Worm (Caenorhabditis elegans) whole organism, L4 larva: ENCODE results near the gene Y39A1A.27.

ENCODE experiments used
- D1046.2 ChIP-seq: fragments of 200-800 bp; sonication (Bioruptor generic); IDR thresholded peaks from 2 replicates; pipeline ENCODE4 v1.3.6; 2022; ENCODE audit warnings: missing genetic modification characterization, missing compliant biosample characterization
- F10B5.3 ChIP-seq: sonication (generic microtip); optimal IDR thresholded peaks from 2 replicates; lab custom pipeline; 2016; ENCODE audit warnings: mild to moderate bottlenecking, missing genetic modification characterization, missing compliant biosample characterization
- F49E8.2 ChIP-seq: sonication (generic microtip); optimal IDR thresholded peaks from 2 replicates; lab custom pipeline; 2016; ENCODE audit warnings: missing compliant biosample characterization, mild to moderate bottlenecking, missing genetic modification characterization, borderline replicate concordance
- R02D3.7 ChIP-seq: fragments of 150-350 bp; sonication (generic microtip); optimal IDR thresholded peaks from 3 replicates; lab custom pipeline; 2014; ENCODE audit warnings: missing biosample characterization, missing genetic modification characterization
- T20F7.1 ChIP-seq: fragments of 200-800 bp; sonication (Bioruptor generic); optimal IDR thresholded peaks from 2 replicates; lab custom pipeline; 2018; ENCODE audit warnings: mild to moderate bottlenecking, missing genetic modification characterization, missing compliant biosample characterization
- T26A8.4 ChIP-seq: fragments of 200-800 bp; sonication (Bioruptor generic); IDR thresholded peaks from 2 replicates; pipeline ENCODE4 v1.3.6; 2022; ENCODE audit warnings: missing genetic modification characterization, missing compliant biosample characterization
- Y48G9A.11 ChIP-seq: fragments of 200-800 bp; sonication (Bioruptor generic); IDR thresholded peaks from 2 replicates; pipeline ENCODE4 v1.3.6; 2022; ENCODE audit warnings: missing genetic modification reagents, missing genetic modification characterization, missing compliant biosample characterization
- Y5F2A.4 ChIP-seq: fragments of 200-800 bp; sonication (Bioruptor generic); optimal IDR thresholded peaks from 2 replicates; lab custom pipeline; 2018; ENCODE audit warnings: mild to moderate bottlenecking, missing genetic modification characterization, missing compliant biosample characterization
- Y75B8A.6 ChIP-seq: fragments of 200-800 bp; sonication (Bioruptor generic); IDR thresholded peaks from 2 replicates; pipeline ENCODE4 v1.3.6; 2022; ENCODE audit warnings: missing genetic modification reagents, missing genetic modification characterization, missing compliant biosample characterization
- ZK546.5 ChIP-seq, 2 experiments: sonication (generic microtip); optimal IDR thresholded peaks; 2 replicates each; lab custom pipeline; 2017; ENCODE audit warnings: missing biosample characterization in 2 of 2, missing genetic modification characterization in 2 of 2
- aha-1 ChIP-seq: fragments of 150-350 bp; peaks from one replicate; lab custom pipeline; 2014; ENCODE audit warnings: missing biosample characterization, missing genetic modification characterization
- attf-4 ChIP-seq: sonication (generic microtip); optimal IDR thresholded peaks from 3 replicates; lab custom pipeline; 2017; ENCODE audit warnings: missing biosample characterization, missing genetic modification characterization
- ceh-20 ChIP-seq: fragments of 200-800 bp; sonication (Bioruptor generic); IDR thresholded peaks from 2 replicates; pipeline ENCODE4 v1.3.6; 2022; ENCODE audit warnings: missing genetic modification reagents, missing genetic modification characterization, missing compliant biosample characterization
- ceh-44 ChIP-seq: fragments of 200-800 bp; sonication (Bioruptor generic); IDR thresholded peaks from 2 replicates; pipeline ENCODE4 v1.3.6; 2022; ENCODE audit warnings: missing genetic modification reagents, missing genetic modification characterization, missing compliant biosample characterization
- ceh-82 ChIP-seq: sonication (generic microtip); optimal IDR thresholded peaks from 2 replicates; lab custom pipeline; 2017; ENCODE audit warnings: missing biosample characterization, missing genetic modification characterization
- ces-1 ChIP-seq: fragments of 150-350 bp; sonication (generic microtip); optimal IDR thresholded peaks from 4 replicates; lab custom pipeline; 2014; ENCODE audit warnings: missing biosample characterization, missing genetic modification reagents, missing genetic modification characterization
- daf-12 ChIP-seq: fragments of 150-350 bp; optimal IDR thresholded peaks from 2 replicates; lab custom pipeline; 2014; ENCODE audit warnings: missing biosample characterization, missing genetic modification reagents, missing genetic modification characterization
- dpl-1 ChIP-seq: fragments of 150-350 bp; optimal IDR thresholded peaks from 2 replicates; lab custom pipeline; 2014; ENCODE audit warnings: missing biosample characterization, missing genetic modification reagents, missing genetic modification characterization
- duxl-1 ChIP-seq: sonication (generic microtip); optimal IDR thresholded peaks from 2 replicates; lab custom pipeline; 2016; ENCODE audit warnings: mild to moderate bottlenecking, missing genetic modification characterization, moderate library complexity, missing compliant biosample characterization; ENCODE audit not compliant: poor library complexity
- egl-27 ChIP-seq: sonication (generic microtip); optimal IDR thresholded peaks from 3 replicates; lab custom pipeline; 2017; ENCODE audit warnings: missing biosample characterization, missing genetic modification reagents, missing genetic modification characterization
- fkh-10 ChIP-seq: fragments of 150-350 bp; optimal IDR thresholded peaks from 2 replicates; lab custom pipeline; 2014; ENCODE audit warnings: missing biosample characterization, missing genetic modification reagents, missing genetic modification characterization
- hif-1 ChIP-seq, 2 experiments: sonication (generic microtip); optimal IDR thresholded peaks; 2 replicates each; lab custom pipeline; 2016 to 2017; ENCODE audit warnings: missing compliant biosample characterization in 2 of 2, missing genetic modification characterization in 2 of 2, missing genetic modification reagents in 2 of 2, missing genotype in 2 of 2, mild to moderate bottlenecking in 1 of 2
- hlh-30 ChIP-seq: sonication (generic microtip); optimal IDR thresholded peaks from 2 replicates; lab custom pipeline; 2017; ENCODE audit warnings: antibody characterized with exemption, mild to moderate bottlenecking, missing genetic modification characterization, missing compliant biosample characterization; ENCODE audit not compliant: insufficient read depth
- hmg-1.1 ChIP-seq: fragments of 200-800 bp; sonication (Bioruptor generic); IDR thresholded peaks from 2 replicates; pipeline ENCODE4 v1.3.6; 2022; ENCODE audit warnings: missing genetic modification reagents, missing genetic modification characterization, missing compliant biosample characterization
- jun-1 ChIP-seq: fragments of 150-350 bp; optimal IDR thresholded peaks from 2 replicates; lab custom pipeline; 2014; ENCODE audit warnings: missing biosample characterization, missing genetic modification reagents, missing genetic modification characterization
- lim-7 ChIP-seq: fragments of 200-800 bp; sonication (Bioruptor generic); IDR thresholded peaks from 2 replicates; pipeline ENCODE4 v1.3.6; 2022; ENCODE audit warnings: missing genetic modification characterization, missing compliant biosample characterization
- lin-1 ChIP-seq: fragments of 200-800 bp; sonication (Bioruptor generic); IDR thresholded peaks from 2 replicates; pipeline ENCODE4 v1.3.6; 2022; ENCODE audit warnings: missing genetic modification reagents, missing genetic modification characterization, missing compliant biosample characterization
- lin-15B ChIP-seq: fragments of 150-350 bp; sonication (generic microtip); optimal IDR thresholded peaks from 3 replicates; lab custom pipeline; 2014; ENCODE audit warnings: missing biosample characterization, missing genetic modification characterization
- lin-38 ChIP-seq: fragments of 200-800 bp; sonication (Bioruptor generic); IDR thresholded peaks from 2 replicates; pipeline ENCODE4 v1.3.6; 2022; ENCODE audit warnings: missing genetic modification reagents, missing genetic modification characterization, missing compliant biosample characterization
- lsy-2 ChIP-seq, 2 experiments: fragments of 150-350 bp in 1 of 2; sonication (generic microtip) in 1 of 2; optimal IDR thresholded peaks; 2 replicates each; lab custom pipeline; 2014 to 2017; ENCODE audit warnings: missing biosample characterization in 2 of 2, missing genetic modification characterization in 2 of 2
- madf-5 ChIP-seq, 2 experiments: fragments of 200-800 bp; sonication (Bioruptor generic); IDR thresholded peaks; 2 replicates each; pipeline ENCODE4 v1.3.6; 2022; ENCODE audit warnings: missing compliant biosample characterization in 2 of 2, missing genetic modification characterization in 2 of 2
- mes-2 ChIP-seq: sonication (generic microtip); optimal IDR thresholded peaks from 2 replicates; lab custom pipeline; 2016; ENCODE audit warnings: missing genotype, mild to moderate bottlenecking, missing genetic modification characterization, missing compliant biosample characterization; ENCODE audit not compliant: poor library complexity, severe bottlenecking
- mxl-2 ChIP-seq: fragments of 200-800 bp; sonication (Bioruptor generic); conservative IDR thresholded peaks from 2 replicates; pipeline ENCODE4 v1.3.6; 2022; ENCODE audit warnings: missing genetic modification reagents, missing genetic modification characterization, missing compliant biosample characterization
- nhr-11 ChIP-seq: fragments of 150-350 bp; optimal IDR thresholded peaks from 2 replicates; lab custom pipeline; 2014; ENCODE audit warnings: missing biosample characterization, missing genetic modification characterization
- nhr-111 ChIP-seq: fragments of 200-800 bp; sonication (Bioruptor generic); optimal IDR thresholded peaks from 2 replicates; lab custom pipeline; 2018; ENCODE audit warnings: mild to moderate bottlenecking, missing genetic modification characterization, missing compliant biosample characterization
- nhr-237 ChIP-seq: sonication (generic microtip); optimal IDR thresholded peaks from 2 replicates; lab custom pipeline; 2017; ENCODE audit warnings: missing biosample characterization, missing genetic modification characterization
- nhr-25 ChIP-seq: sonication (generic microtip); optimal IDR thresholded peaks from 2 replicates; lab custom pipeline; 2017; ENCODE audit warnings: missing genetic modification characterization, mild to moderate bottlenecking, missing compliant biosample characterization, antibody characterized with exemption, moderate library complexity, borderline replicate concordance; ENCODE audit not compliant: insufficient read depth
- nhr-28 ChIP-seq: fragments of 150-350 bp; optimal IDR thresholded peaks from 2 replicates; lab custom pipeline; 2014; ENCODE audit warnings: missing biosample characterization, missing genetic modification characterization
- nhr-76 ChIP-seq: fragments of 150-350 bp; optimal IDR thresholded peaks from 2 replicates; lab custom pipeline; 2014; ENCODE audit warnings: missing biosample characterization, missing genetic modification characterization
- rbr-2 ChIP-seq: sonication (generic microtip); optimal IDR thresholded peaks from 2 replicates; lab custom pipeline; 2016; ENCODE audit warnings: missing genotype, missing genetic modification characterization, missing compliant biosample characterization
- skn-1 ChIP-seq: fragments of 150-350 bp; optimal IDR thresholded peaks from 2 replicates; lab custom pipeline; 2014; ENCODE audit warnings: missing biosample characterization, missing genetic modification characterization
- snpc-1.2 ChIP-seq: fragments of 200-800 bp; sonication (Bioruptor generic); IDR thresholded peaks from 2 replicates; pipeline ENCODE4 v1.3.6; 2022; ENCODE audit warnings: missing genetic modification reagents, missing genetic modification characterization, missing compliant biosample characterization
- snpc-4 ChIP-seq: fragments of 150-350 bp; optimal IDR thresholded peaks from 2 replicates; lab custom pipeline; 2014; ENCODE audit warnings: missing biosample characterization, missing genetic modification characterization
- spr-3 ChIP-seq: fragments of 200-800 bp; sonication (Bioruptor generic); optimal IDR thresholded peaks from 2 replicates; lab custom pipeline; 2018; ENCODE audit warnings: mild to moderate bottlenecking, missing genetic modification characterization, missing compliant biosample characterization
- unc-62 ChIP-seq, 3 experiments: fragments of 150-350 bp in 1 of 3; sonication (generic microtip); optimal IDR thresholded peaks in 2 of 3; peaks in 1 of 3; 1 replicate in 1 of 3; 2 replicates in 2 of 3; lab custom pipeline; 2014 to 2017; ENCODE audit warnings: missing biosample characterization in 3 of 3, missing genetic modification characterization in 3 of 3, missing genetic modification reagents in 3 of 3, missing genotype in 1 of 3
- zfp-2 ChIP-seq: sonication (generic microtip); optimal IDR thresholded peaks from 2 replicates; lab custom pipeline; 2016; ENCODE audit warnings: mild to moderate bottlenecking, missing genetic modification characterization, missing compliant biosample characterization
- zip-11 ChIP-seq: fragments of 200-800 bp; sonication (Bioruptor generic); IDR thresholded peaks from 2 replicates; pipeline ENCODE4 v1.3.6; 2022; ENCODE audit warnings: missing genetic modification characterization, missing compliant biosample characterization
- zip-2 ChIP-seq: fragments of 150-350 bp; optimal IDR thresholded peaks from 2 replicates; lab custom pipeline; 2014; ENCODE audit warnings: missing biosample characterization, missing genetic modification characterization
- ztf-7 ChIP-seq: fragments of 150-350 bp; optimal IDR thresholded peaks from 2 replicates; lab custom pipeline; 2014; ENCODE audit warnings: missing biosample characterization, missing genetic modification characterization

The Y39A1A.27 gene

ce11 chrIII:10621208-10621607, 17.6 kb upstream of the Y39A1A.27 start, which contains the start of the genes lron-10 and hpr-9 (continued):
- TF ChIP-seq hmg-1.1 (GFP tag; lab: Robert Waterston, UW), result peak; percentile 40
- no peak for TF ChIP-seq F10B5.3
- no peak for TF ChIP-seq snpc-1.2 (GFP tag; lab: Robert Waterston, UW)
- TF ChIP-seq nhr-28 (tag; lab: Kevin White, UChicago), result peak; percentile 68
- TF ChIP-seq mxl-2, result no peak
- TF ChIP-seq daf-12, result no peak
- TF ChIP-seq lin-38, result peak; percentile 76
- TF ChIP-seq madf-5 (GFP tag; IDR thresholded peaks at IDR 0.05; lab: Robert Waterston, UW), result 0 out of 4 replicates have a peak, but pooled peaks of 1 of the 2 experiments have one; percentile 17
- TF ChIP-seq Y48G9A.11, result no peak
- peak; percentile 71 for TF ChIP-seq T26A8.4 (GFP tag; lab: Robert Waterston, UW)
- TF ChIP-seq nhr-25 (tag; lab: Kevin White, UChicago), result no peak
- TF ChIP-seq hif-1 (tag; optimal IDR thresholded peaks at IDR 0.05; lab: Kevin White, UChicago), result peak in 1 of 2 experiments; percentile 94
- no peak for TF ChIP-seq R02D3.7
- TF ChIP-seq zfp-2 (tag; lab: Kevin White, UChicago), result no peak
- peak; percentile 77 for TF ChIP-seq dpl-1 (GFP tag; lab: Kevin White, UChicago)
- TF ChIP-seq ceh-82, result no peak
- TF ChIP-seq nhr-76 (tag; lab: Kevin White, UChicago), result no peak
- no peak for TF ChIP-seq attf-4 (tag; lab: Kevin White, UChicago)
- peak; percentile 86 for TF ChIP-seq aha-1 (tag; lab: Kevin White, UChicago)
- TF ChIP-seq unc-62 (GFP tag; optimal IDR thresholded peaks at IDR 0.05 in 1 of 2; lab: Kevin White, UChicago), result peak in 1 of 2 experiments; percentile 97
- peak; percentile 26 for TF ChIP-seq unc-62 (tag; optimal IDR thresholded peaks at IDR 0.05; lab: Kevin White, UChicago)
- no peak for TF ChIP-seq lin-15B (tag; lab: Kevin White, UChicago)
- peak; percentile 2 for TF ChIP-seq nhr-111
- TF ChIP-seq D1046.2 (GFP tag; lab: Robert Waterston, UW), result peak; percentile 19; the same call in 1 of the 2 replicates
- no peak for TF ChIP-seq nhr-11 (tag; lab: Kevin White, UChicago)
- no peak for TF ChIP-seq Y75B8A.6 (GFP tag; lab: Robert Waterston, UW)
- TF ChIP-seq skn-1, result no peak
- peak; percentile 99 for TF ChIP-seq mes-2 (tag; lab: Kevin White, UChicago)
- no peak for TF ChIP-seq jun-1 (tag; lab: Kevin White, UChicago)
- no peak for TF ChIP-seq fkh-10 (GFP tag; lab: Kevin White, UChicago)
- peak; percentile 34 for TF ChIP-seq T20F7.1
- TF ChIP-seq ZK546.5 (tag; optimal IDR thresholded peaks at IDR 0.05; lab: Kevin White, UChicago), result no peak
- TF ChIP-seq spr-3 (GFP tag; lab: Kevin White, UChicago), result no peak
- TF ChIP-seq, all 104 proteins: peak for 50

- TF ChIP-seq ceh-20 (GFP tag; lab: Robert Waterston, UW), result peak; percentile 68
- no peak for TF ChIP-seq unc-62 (GFP tag; optimal IDR thresholded peaks at IDR 0.05 in 1 of 2; lab: Kevin White, UChicago)
- TF ChIP-seq unc-62 (tag; optimal IDR thresholded peaks at IDR 0.05; lab: Kevin White, UChicago), result no peak
- peak; percentile 89 for TF ChIP-seq D1046.2 (GFP tag; lab: Robert Waterston, UW)
- no peak for TF ChIP-seq zip-2 (tag; lab: Kevin White, UChicago)
- no peak for TF ChIP-seq attf-4 (tag; lab: Kevin White, UChicago)
- TF ChIP-seq Y5F2A.4 (GFP tag; lab: Kevin White, UChicago), result no peak
- TF ChIP-seq duxl-1 (tag; lab: Kevin White, UChicago), result peak; percentile 57
- TF ChIP-seq snpc-4 (tag; lab: Kevin White, UChicago), result no peak
- peak; percentile 22 for TF ChIP-seq hlh-30 (tag; lab: Kevin White, UChicago)
- TF ChIP-seq lin-1, result peak; percentile 64; the same call in 1 of the 2 replicates
- no peak for TF ChIP-seq nhr-237 (tag; lab: Kevin White, UChicago)
- peak in 1 of 2 experiments; percentile 46 for TF ChIP-seq lsy-2 (tag; optimal IDR thresholded peaks at IDR 0.05; lab: Kevin White, UChicago)
- TF ChIP-seq ceh-44 (GFP tag; lab: Robert Waterston, UW), result 0 out of 2 replicates have a peak, but pooled peaks have one; percentile 74
- no peak for TF ChIP-seq dpl-1 (GFP tag; lab: Kevin White, UChicago)
- no peak for TF ChIP-seq ces-1
- TF ChIP-seq egl-27 (tag; lab: Kevin White, UChicago), result no peak
- peak; percentile 48 for TF ChIP-seq rbr-2 (tag; lab: Kevin White, UChicago)
- peak; percentile 99 for TF ChIP-seq lim-7 (GFP tag; lab: Robert Waterston, UW)
- TF ChIP-seq F49E8.2 (tag; lab: Kevin White, UChicago), result peak; percentile 66
- no peak for TF ChIP-seq nhr-76 (tag; lab: Kevin White, UChicago)
- no peak for TF ChIP-seq ztf-7
- peak; percentile 60 for TF ChIP-seq spr-3 (GFP tag; lab: Kevin White, UChicago)
- TF ChIP-seq zip-11 (GFP tag; lab: Robert Waterston, UW), result no peak
- TF ChIP-seq T26A8.4 (GFP tag; lab: Robert Waterston, UW), result peak; percentile 72
Measured at ce11 chrIII:10624564-10624963, 14.2 kb upstream of the Y39A1A.27 start.
